Fruit fly (Drosophila melanogaster): ENCODE results near the gene Cpr65Ax1.

Gene Cpr65Ax1

dm6 chr3L:6132009-6132408 is 15.8 kb downstream of the Cpr65Ax1 start, which contains the start of gene Cpr65Au:
Gene Cpr65Au (minus strand): TSS chr3L:6132109.
- TF ChIP-seq corto (GFP tag; optimal IDR thresholded peaks at IDR 0.05) = no peak
- no peak for TF ChIP-seq fd64A (GFP tag; optimal IDR thresholded peaks at IDR 0.05)
- no peak for TF ChIP-seq CG10209 (GFP tag; optimal IDR thresholded peaks at IDR 0.05)
- no peak for TF ChIP-seq Side (GFP tag; optimal IDR thresholded peaks at IDR 0.05)
- no peak for TF ChIP-seq CG4617 (GFP tag; optimal IDR thresholded peaks at IDR 0.05; ENCODE audit: borderline replicate concordance)
- no peak for TF ChIP-seq CTCF (GFP tag; optimal IDR thresholded peaks at IDR 0.05)
- no peak for TF ChIP-seq Fer2 (tag; optimal IDR thresholded peaks at IDR 0.05)
- no peak for TF ChIP-seq CG13424 (tag; optimal IDR thresholded peaks at IDR 0.05)
- no peak for TF ChIP-seq fd3F (GFP tag; optimal IDR thresholded peaks at IDR 0.05)
- no peak for TF ChIP-seq CG4282 (GFP tag; optimal IDR thresholded peaks at IDR 0.05)
- no peak for TF ChIP-seq Optix (GFP tag; IDR thresholded peaks at IDR 0.05)
- TF ChIP-seq Max (GFP tag; optimal IDR thresholded peaks at IDR 0.05) = no peak
- TF ChIP-seq row (GFP tag; IDR thresholded peaks at IDR 0.05) = no peak
- no peak for TF ChIP-seq Camta (GFP tag; optimal IDR thresholded peaks at IDR 0.05)
- no peak for TF ChIP-seq CG17359 (tag; optimal IDR thresholded peaks at IDR 0.05)
- no peak for TF ChIP-seq Rx (GFP tag; IDR thresholded peaks at IDR 0.05)

- TF ChIP-seq btn (GFP tag; optimal IDR thresholded peaks at IDR 0.05) (no peak), CG13296 (GFP tag; optimal IDR thresholded peaks at IDR 0.05) (no peak), al (GFP tag; IDR thresholded peaks at IDR 0.05) (no peak), crp (GFP tag; optimal IDR thresholded peaks at IDR 0.05) (no peak), emc (GFP tag; optimal IDR thresholded peaks at IDR 0.05) (no peak), CG2129 (GFP tag; IDR thresholded peaks at IDR 0.05; ENCODE audit: partially characterized antibody) (no peak), Meics (GFP tag; optimal IDR thresholded peaks at IDR 0.05) (no peak), CG16813 (GFP tag; IDR thresholded peaks at IDR 0.05; ENCODE audit: partially characterized antibody) (no peak), gt (GFP tag; IDR thresholded peaks at IDR 0.05) (no peak), pho (GFP tag; optimal IDR thresholded peaks at IDR 0.05) (no peak), CG6254 (GFP tag; optimal IDR thresholded peaks at IDR 0.05) (no peak), Rfx (GFP tag; IDR thresholded peaks at IDR 0.05) (0 out of 2 replicates have a peak, but pooled peaks have one; percentile 11), Sox102F (GFP tag; optimal IDR thresholded peaks at IDR 0.05) (no peak), lola (GFP tag; optimal IDR thresholded peaks at IDR 0.05) (no peak), ems (GFP tag; optimal IDR thresholded peaks at IDR 0.05) (no peak), CG7271 (tag; optimal IDR thresholded peaks at IDR 0.05) (no peak), abd-A (tag; optimal IDR thresholded peaks at IDR 0.05) (peak; percentile 70), kay (GFP tag; optimal IDR thresholded peaks at IDR 0.05) (no peak), NK7.1 (GFP tag; optimal IDR thresholded peaks at IDR 0.05) (no peak), CG13894 (tag; optimal IDR thresholded peaks at IDR 0.05) (peak; percentile 56), caup (GFP tag; optimal IDR thresholded peaks at IDR 0.05; ENCODE audit: severe bottlenecking) (no peak), ssp (GFP tag; IDR thresholded peaks at IDR 0.05) (no peak), Fer1 (GFP tag; optimal IDR thresholded peaks at IDR 0.05) (no peak), vvl (GFP tag; IDR thresholded peaks at IDR 0.05) (peak; percentile 47)
Measured at dm6 chr3L:6130944-6131343, 16.8 kb downstream of the Cpr65Ax1 start, which contains the start of gene Lcp65Ag3. Gene Lcp65Ag3 (minus strand): TSS chr3L:6130989.
